Fruit fly (Drosophila melanogaster): ENCODE data around the gene CG8664.

CG8664 gene

DNA sequence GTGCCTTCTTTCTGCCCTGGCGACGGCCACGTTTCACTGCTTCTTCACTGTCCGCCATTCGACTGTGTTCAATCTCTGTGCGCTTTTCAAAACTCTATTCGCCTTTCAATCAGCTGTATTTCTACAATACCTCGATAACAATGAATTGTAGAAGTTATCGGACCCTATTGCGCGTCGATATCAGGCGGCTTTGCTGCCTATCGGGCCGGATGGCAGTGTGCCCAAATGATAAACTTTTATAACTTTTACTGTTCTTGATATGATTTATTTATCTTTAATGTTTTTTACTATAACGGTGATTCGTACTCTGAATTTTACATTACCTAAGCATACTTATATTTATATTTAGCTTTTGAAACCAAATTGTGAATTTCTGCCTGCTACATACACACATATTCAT is 37.7 kb downstream of the CG8664 start, which contains the start of gene CG8915 (continued):
- TF ChIP-seq gem (tag; optimal IDR thresholded peaks at IDR 0.05), result peak; percentile 31
- TF ChIP-seq Mad (GFP tag; optimal IDR thresholded peaks at IDR 0.05), result no peak
- no peak for TF ChIP-seq CG15011 (GFP tag; optimal IDR thresholded peaks at IDR 0.05)
- TF ChIP-seq CG1792 (GFP tag; optimal IDR thresholded peaks at IDR 0.05), result no peak
- TF ChIP-seq CG4617 (GFP tag; optimal IDR thresholded peaks at IDR 0.05; ENCODE audit: borderline replicate concordance), result no peak
- no peak for TF ChIP-seq Lim3 (GFP tag; IDR thresholded peaks at IDR 0.05)
- no peak for TF ChIP-seq wdn (GFP tag; IDR thresholded peaks at IDR 0.05)
- no peak for TF ChIP-seq CG11085 (GFP tag; IDR thresholded peaks at IDR 0.05)
- TF ChIP-seq CG7745 (tag; optimal IDR thresholded peaks at IDR 0.05), result no peak
- TF ChIP-seq Hr51 (GFP tag; optimal IDR thresholded peaks at IDR 0.05), result no peak
- no peak for TF ChIP-seq gsb-n (tag; optimal IDR thresholded peaks at IDR 0.05)
- no peak for TF ChIP-seq CG4707 (GFP tag; optimal IDR thresholded peaks at IDR 0.05)
- TF ChIP-seq zfh2 (GFP tag; optimal IDR thresholded peaks at IDR 0.05), result no peak
- no peak for TF ChIP-seq tgo (GFP tag; IDR thresholded peaks at IDR 0.05)
- no peak for TF ChIP-seq CG13424 (tag; optimal IDR thresholded peaks at IDR 0.05)
- no peak for TF ChIP-seq CG10462 (GFP tag; optimal IDR thresholded peaks at IDR 0.05)
- no peak for TF ChIP-seq CG31441 (GFP tag; IDR thresholded peaks at IDR 0.05)
- TF ChIP-seq cad (GFP tag; optimal IDR thresholded peaks at IDR 0.05), result no peak
- TF ChIP-seq dmrt11E (tag; optimal IDR thresholded peaks at IDR 0.05), result no peak
- no peak for TF ChIP-seq CG10366 (GFP tag; IDR thresholded peaks at IDR 0.05)
- no peak for TF ChIP-seq Drgx (GFP tag; IDR thresholded peaks at IDR 0.05)
- no peak for TF ChIP-seq Kr (GFP tag; optimal IDR thresholded peaks at IDR 0.05)
- peak; percentile 45 for TF ChIP-seq CG14860 (GFP tag; IDR thresholded peaks at IDR 0.05; ENCODE audit: partially characterized antibody)
- TF ChIP-seq CG31365 (tag; optimal IDR thresholded peaks at IDR 0.05), result no peak

DNA sequence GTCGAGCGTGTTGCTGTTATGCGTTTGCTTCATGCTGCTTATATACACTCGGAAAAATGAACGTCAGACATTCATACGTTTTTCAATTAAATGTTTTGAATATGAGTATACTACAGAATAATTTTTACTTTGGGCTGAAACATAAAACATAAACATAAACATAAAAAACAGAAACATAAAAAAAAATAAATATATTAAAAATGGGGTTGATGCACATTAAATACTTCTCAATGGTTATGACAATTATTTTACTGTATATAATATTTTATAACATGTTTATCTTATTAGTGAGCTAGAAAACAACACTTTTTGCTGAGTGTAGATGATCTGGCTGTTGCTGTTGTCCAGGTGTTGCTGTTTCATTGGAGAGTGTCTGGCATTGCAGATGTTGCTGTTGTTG is 45.1 kb downstream of the CG8664 start:
- TF ChIP-seq Doc3 (GFP tag; IDR thresholded peaks at IDR 0.05; ENCODE audit: partially characterized antibody) (no peak), TFAM (GFP tag; optimal IDR thresholded peaks at IDR 0.05) (no peak), CG12299 (tag; optimal IDR thresholded peaks at IDR 0.05) (no peak), prd (optimal IDR thresholded peaks at IDR 0.05) (no peak), prd (GFP tag; IDR thresholded peaks at IDR 0.05) (0 out of 3 replicates have a peak, but pooled peaks have one; percentile 41), gsb (GFP tag; IDR thresholded peaks at IDR 0.05) (no peak), slbo (GFP tag; IDR thresholded peaks at IDR 0.05) (no peak), Hey (tag; optimal IDR thresholded peaks at IDR 0.05) (no peak), CG13287 (GFP tag; IDR thresholded peaks at IDR 0.05; ENCODE audit: partially characterized antibody) (no peak), CG9876 (GFP tag; optimal IDR thresholded peaks at IDR 0.05) (no peak), Ets65A (GFP tag) (peak; percentile 41), tin (GFP tag; optimal IDR thresholded peaks at IDR 0.05) (no peak), slp2 (GFP tag; optimal IDR thresholded peaks at IDR 0.05) (no peak), CG18262 (tag; optimal IDR thresholded peaks at IDR 0.05) (peak; percentile 41), CG7963 (GFP tag; IDR thresholded peaks at IDR 0.05; ENCODE audit: partially characterized antibody) (no peak), bcd (GFP tag; optimal IDR thresholded peaks at IDR 0.05) (no peak), sug (tag; optimal IDR thresholded peaks at IDR 0.05) (no peak), pfk (GFP tag; optimal IDR thresholded peaks at IDR 0.05) (no peak), Rx (GFP tag; IDR thresholded peaks at IDR 0.05) (no peak), CG8765 (GFP tag; IDR thresholded peaks at IDR 0.05) (no peak), Bteb2 (GFP tag; optimal IDR thresholded peaks at IDR 0.05) (no peak), Dp (GFP tag; optimal IDR thresholded peaks at IDR 0.05) (no peak), da (GFP tag; optimal IDR thresholded peaks at IDR 0.05) (no peak), hkb (optimal IDR thresholded peaks at IDR 0.05) (no peak), hkb (GFP tag; IDR thresholded peaks at IDR 0.05) (no peak), onecut (GFP tag; IDR thresholded peaks at IDR 0.05) (no peak), CG5180 (GFP tag; optimal IDR thresholded peaks at IDR 0.05) (no peak), pzg (GFP tag; optimal IDR thresholded peaks at IDR 0.05) (no peak), CG12391 (tag; optimal IDR thresholded peaks at IDR 0.05) (peak; percentile 35)
